Fruit fly (Drosophila melanogaster) Kc167 (cell line): ENCODE results near the gene abs.

ENCODE experiments used
- Myc ChIP-seq: fragments of >200 bp; optimal IDR thresholded peaks from 2 replicates; lab custom pipeline; 2017; ENCODE audit warnings: missing external identifiers
- h ChIP-seq: fragments of >200 bp; optimal IDR thresholded peaks from 3 replicates; lab custom pipeline; 2018; ENCODE audit warnings: missing external identifiers
- insv ChIP-seq: fragments of >200 bp; optimal IDR thresholded peaks from 3 replicates; lab custom pipeline; 2018; ENCODE audit warnings: missing external identifiers
- psq ChIP-seq: fragments of >200 bp; optimal IDR thresholded peaks from 2 replicates; lab custom pipeline; 2017; ENCODE audit warnings: missing external identifiers
- ttk ChIP-seq: sonication (Bioruptor generic); optimal IDR thresholded peaks from 2 replicates; lab custom pipeline; 2017; ENCODE audit warnings: missing external identifiers

DNA sequence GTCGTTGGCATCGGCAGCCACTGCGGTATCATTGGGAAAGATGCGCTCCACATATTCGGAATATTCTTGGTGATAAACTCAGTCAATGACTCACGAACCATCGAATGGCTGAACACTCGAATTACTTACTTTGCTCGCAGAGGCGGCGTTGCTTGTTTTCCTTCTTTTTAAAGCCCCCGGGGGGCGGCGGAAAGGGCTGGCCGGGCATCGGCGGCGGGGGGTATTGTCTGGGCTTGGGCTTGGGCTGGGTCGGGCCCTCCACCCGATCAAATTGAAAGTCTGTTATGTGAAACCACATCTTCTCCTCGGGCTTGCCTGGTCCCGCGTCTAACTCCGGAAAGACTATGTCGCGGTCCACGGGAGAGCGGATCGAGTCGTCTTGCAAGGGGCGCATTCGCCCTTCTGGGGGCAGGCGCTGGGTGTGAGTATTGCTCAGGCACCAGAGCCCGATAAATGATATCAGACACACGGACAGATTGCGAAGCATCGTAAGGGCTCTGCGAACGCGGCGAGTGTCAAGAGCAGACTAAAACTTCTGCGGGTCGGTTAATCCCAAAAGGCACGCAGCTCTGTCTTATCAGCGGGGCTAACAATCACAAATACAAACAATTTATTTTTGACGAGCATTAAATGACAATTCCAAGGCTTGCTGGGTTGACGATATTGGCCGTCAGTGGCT is 9.5 kb downstream of the abs start, which contains the start of gene CG14642:
- no peak for TF ChIP-seq Myc (lab: Kevin White, UChicago)
- no peak for TF ChIP-seq ttk (lab: Kevin White, UChicago)
- no peak for TF ChIP-seq h (lab: Kevin White, UChicago)
- TF ChIP-seq insv (lab: Kevin White, UChicago) = no peak
- no peak for TF ChIP-seq psq (lab: Kevin White, UChicago)
